Worm (Caenorhabditis elegans) whole organism, midembryonic: ENCODE data around the gene ctl-1.

Source experiments
- flt-1 ChIP-seq: fragments of 200-800 bp; sonication (Bioruptor generic); IDR thresholded peaks from 2 replicates; pipeline ENCODE4 v1.3.6; 2022; ENCODE audit warnings: missing genetic modification characterization, missing compliant biosample characterization
- klf-2 ChIP-seq: fragments of 200-800 bp; sonication (Bioruptor generic); conservative IDR thresholded peaks from 2 replicates; pipeline ENCODE4 v1.3.6; 2022; ENCODE audit warnings: missing genetic modification reagents, missing genetic modification characterization, missing compliant biosample characterization
- ref-1 ChIP-seq: fragments of 200-800 bp; sonication (Bioruptor generic); conservative IDR thresholded peaks from 2 replicates; pipeline ENCODE4 v1.3.6; 2022; ENCODE audit warnings: missing genetic modification reagents, missing genetic modification characterization, missing compliant biosample characterization
- tab-1 ChIP-seq: fragments of 200-800 bp; sonication (Bioruptor generic); IDR thresholded peaks from 2 replicates; pipeline ENCODE4 v1.3.6; 2022; ENCODE audit warnings: missing genetic modification characterization, missing compliant biosample characterization

ce11 chrII:14296320-14296719 is 9.7 kb downstream of the ctl-1 start:
- TF ChIP-seq ref-1 (GFP tag; lab: Robert Waterston, UW) (no peak), flt-1 (no peak), klf-2 (GFP tag; lab: Robert Waterston, UW) (no peak), tab-1 (GFP tag; lab: Robert Waterston, UW) (no peak)
